Worm (Caenorhabditis elegans): ENCODE measurements around the gene C05B5.5.

C05B5.5 gene

DNA sequence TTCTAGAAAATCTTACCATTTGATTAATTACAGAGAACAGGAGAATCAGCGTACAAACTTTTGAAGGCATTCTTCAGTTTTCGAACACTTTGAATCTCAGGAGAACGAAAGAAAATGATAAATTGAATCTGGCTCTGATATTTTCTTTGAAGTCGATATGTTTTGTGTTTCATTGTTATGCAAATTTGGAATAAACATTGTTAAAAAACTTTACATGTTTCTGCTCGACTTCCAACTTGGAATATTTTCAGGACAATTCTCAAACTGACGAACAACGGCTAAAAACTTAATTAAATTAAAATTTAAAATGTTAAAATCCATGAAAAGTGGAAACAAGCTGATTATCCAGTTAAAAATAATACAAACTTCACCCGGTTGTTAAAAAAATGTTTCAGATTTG lies 12.8 kb upstream of the C05B5.5 start, which contains the start of gene C05B5.1:
Gene C05B5.1, minus strand, starts transcription at position 101 of the 400 bp plus-strand sequence.
- TF ChIP-seq W03F9.2 (tag; optimal IDR thresholded peaks at IDR 0.05), result no peak
- TF ChIP-seq dao-5 (tag; optimal IDR thresholded peaks at IDR 0.05), result no peak
- no peak for TF ChIP-seq him-1 (tag; optimal IDR thresholded peaks at IDR 0.05)

DNA sequence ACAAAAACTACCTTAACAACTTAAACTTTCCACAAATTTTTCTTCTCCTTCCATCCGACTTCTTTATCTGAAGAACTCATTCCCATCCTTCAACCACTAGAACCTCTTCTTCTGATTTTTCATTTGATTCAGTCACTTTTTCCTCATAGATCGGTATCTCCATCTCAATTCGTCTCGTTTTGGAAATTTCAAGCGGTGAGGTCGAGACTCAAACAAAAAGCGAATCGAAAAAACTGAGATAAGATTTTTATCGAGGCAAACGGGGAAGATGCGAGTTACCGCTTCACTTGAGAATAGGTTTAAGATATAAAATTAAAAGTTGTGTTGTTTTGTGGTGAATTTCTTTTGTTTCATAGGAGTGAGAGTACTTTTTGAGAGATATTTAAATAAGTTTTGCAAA lies 9.8 kb upstream of the C05B5.5 start:
- TF ChIP-seq dao-5 (tag; optimal IDR thresholded peaks at IDR 0.05) (no peak), him-1 (tag; optimal IDR thresholded peaks at IDR 0.05) (no peak), W03F9.2 (tag; optimal IDR thresholded peaks at IDR 0.05) (no peak)

DNA sequence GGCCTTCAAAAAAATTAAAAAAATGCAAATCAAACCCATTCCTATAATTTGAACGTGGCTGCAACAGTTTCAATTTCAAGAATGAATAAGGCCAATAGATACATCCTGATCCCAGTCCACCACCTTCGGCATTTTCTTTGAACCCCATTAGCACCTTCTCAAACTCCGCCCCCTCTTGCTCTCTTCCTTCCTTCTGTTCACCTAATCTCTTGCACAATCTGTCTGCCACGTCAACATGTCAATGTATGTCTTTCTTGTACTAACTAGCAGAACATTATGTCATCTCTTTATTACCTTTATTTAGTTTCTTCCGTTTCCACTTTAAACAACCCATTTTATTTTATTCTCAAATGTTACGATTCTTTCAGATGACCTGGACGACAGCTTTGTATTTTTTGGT lies 7.6 kb upstream of the C05B5.5 start, which contains the start of gene C05B5.4:
Gene C05B5.4, plus strand, starts transcription at position 351 of the 400 bp plus-strand sequence.
- TF ChIP-seq dao-5 (tag; optimal IDR thresholded peaks at IDR 0.05), result no peak
- no peak for TF ChIP-seq him-1 (tag; optimal IDR thresholded peaks at IDR 0.05)
- no peak for TF ChIP-seq W03F9.2 (tag; optimal IDR thresholded peaks at IDR 0.05)

DNA sequence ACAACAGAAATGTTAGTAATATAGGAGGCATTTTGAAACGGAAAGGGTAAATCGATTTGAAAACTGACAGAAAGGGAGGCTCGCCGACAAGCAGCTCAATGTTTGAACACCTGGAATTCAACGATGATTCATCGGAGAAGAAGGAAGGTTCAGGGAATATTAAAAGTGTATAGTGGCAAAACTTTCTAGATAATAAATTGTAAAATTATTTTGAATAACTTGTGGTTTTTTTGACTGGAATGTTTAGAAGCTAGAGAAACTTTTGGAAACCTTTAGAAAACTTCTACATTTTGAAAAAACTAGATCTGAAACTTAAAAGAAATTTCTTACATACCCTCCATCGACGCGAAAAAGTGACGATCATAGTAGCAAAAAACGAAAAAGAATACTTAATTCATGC lies 3.3 kb upstream of the C05B5.5 start, which contains the start of gene pqn-8:
Gene pqn-8, minus strand, starts transcription at position 101 of the 400 bp plus-strand sequence.
- TF ChIP-seq W03F9.2 (tag; optimal IDR thresholded peaks at IDR 0.05), result no peak
- no peak for TF ChIP-seq him-1 (tag; optimal IDR thresholded peaks at IDR 0.05)
- TF ChIP-seq dao-5 (tag; optimal IDR thresholded peaks at IDR 0.05), result no peak

DNA sequence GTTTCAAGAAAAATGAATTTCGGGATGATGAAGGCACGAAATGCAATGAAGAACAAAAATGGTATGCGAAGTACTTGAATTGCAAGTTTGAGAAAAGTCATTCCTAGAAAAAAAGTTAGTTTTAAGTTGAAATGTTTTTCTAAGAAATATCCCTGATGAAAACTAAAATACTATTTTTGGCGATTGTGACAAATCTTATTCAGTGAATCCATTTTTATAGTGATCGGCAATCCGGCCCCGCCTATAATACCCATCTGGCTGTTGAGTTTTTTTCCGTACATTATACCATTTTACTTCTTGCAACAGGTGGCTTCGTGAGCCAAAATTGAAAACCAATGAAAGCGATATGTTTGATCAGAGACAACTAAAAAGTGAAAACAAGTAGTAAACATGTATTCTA lies 1.9 kb upstream of the C05B5.5 start, which contains the start of gene C05B5.17:
Gene C05B5.17, minus strand, starts transcription at position 101 of the 400 bp plus-strand sequence.
- TF ChIP-seq W03F9.2 (tag; optimal IDR thresholded peaks at IDR 0.05) (no peak), him-1 (tag; optimal IDR thresholded peaks at IDR 0.05) (no peak), dao-5 (tag; optimal IDR thresholded peaks at IDR 0.05) (no peak)

DNA sequence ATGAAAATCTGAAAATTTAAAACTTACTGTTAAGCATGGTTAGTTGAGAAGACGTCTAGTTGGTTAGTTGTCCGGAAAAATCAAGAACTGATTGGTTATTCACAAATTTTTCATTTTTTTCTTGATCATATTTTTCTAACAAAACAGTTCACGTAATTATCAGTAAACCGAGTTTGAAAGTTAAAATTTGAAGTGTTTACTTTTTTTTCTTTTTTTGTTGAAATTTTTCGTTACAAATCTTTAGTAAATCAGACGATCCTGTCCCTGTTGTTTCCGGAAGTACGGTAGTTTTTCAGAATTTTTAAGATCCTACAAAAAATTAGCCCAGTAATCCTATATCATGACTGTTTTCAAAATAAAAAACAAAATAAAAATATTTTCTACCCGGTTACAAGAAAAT lies 732 bp upstream of the C05B5.5 start, which contains the start of gene C05B5.2:
Gene C05B5.2, minus strand, starts transcription at position 101 of the 400 bp plus-strand sequence.
- TF ChIP-seq W03F9.2 (tag; optimal IDR thresholded peaks at IDR 0.05), result no peak
- TF ChIP-seq dao-5 (tag; optimal IDR thresholded peaks at IDR 0.05), result no peak
- TF ChIP-seq him-1 (tag; optimal IDR thresholded peaks at IDR 0.05), result no peak

DNA sequence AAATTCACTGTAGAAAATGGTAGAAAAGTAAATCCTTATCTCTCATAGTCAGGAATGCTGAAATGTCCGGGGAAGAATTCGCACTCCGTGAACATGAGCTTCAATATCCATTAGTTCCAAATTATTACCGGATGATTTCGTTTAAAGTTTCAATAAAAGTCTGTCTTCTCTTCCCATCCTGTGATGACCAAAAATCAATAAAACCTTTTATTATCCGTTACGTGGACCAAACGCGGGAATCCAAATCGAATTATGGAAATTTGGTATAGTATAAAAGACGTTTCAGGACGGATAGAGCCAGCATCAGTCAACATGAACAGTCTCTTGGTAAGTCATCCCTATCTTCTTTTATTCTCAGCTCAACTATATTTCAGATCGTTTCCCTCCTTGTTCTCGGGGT lies 3.1 kb downstream of the C05B5.5 start, which contains the start of gene C05B5.11:
Gene C05B5.11, plus strand, starts transcription at position 301 of the 400 bp plus-strand sequence.
- TF ChIP-seq dao-5 (tag; optimal IDR thresholded peaks at IDR 0.05) (no peak), W03F9.2 (tag; optimal IDR thresholded peaks at IDR 0.05) (no peak), him-1 (tag; optimal IDR thresholded peaks at IDR 0.05) (no peak)

DNA sequence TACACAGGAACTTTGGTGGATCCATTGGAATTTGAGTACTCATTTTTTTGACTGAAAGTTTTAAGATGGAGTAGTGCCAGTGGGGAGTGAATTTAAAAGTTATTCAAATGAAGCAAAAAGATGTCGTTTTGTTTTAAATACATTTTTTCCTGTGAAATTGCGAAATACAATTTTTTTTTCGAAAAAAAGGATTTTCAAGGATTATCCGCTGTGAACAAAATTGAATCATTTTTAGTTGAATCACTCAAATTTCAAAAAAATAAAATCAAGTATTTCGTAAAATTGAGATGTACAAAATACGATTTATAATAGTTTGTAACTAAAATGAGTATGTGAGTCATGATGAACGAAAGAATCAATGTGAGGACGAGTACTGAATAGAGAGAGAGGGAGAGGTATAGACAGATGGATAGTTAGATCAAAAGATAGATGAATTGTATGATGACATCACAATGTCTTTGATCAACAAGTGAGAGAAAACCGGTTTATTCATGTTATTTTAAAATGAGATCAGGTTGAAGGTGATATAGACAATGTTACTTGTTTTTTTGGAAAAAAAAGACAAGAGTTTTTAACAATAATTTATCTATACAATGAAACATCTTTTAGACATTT lies 5.7 kb downstream of the C05B5.5 start, which contains the start of gene C05B5.8:
Gene C05B5.8, minus strand, starts transcription at position 51 of the 615 bp plus-strand sequence.
- no peak for TF ChIP-seq W03F9.2 (tag; optimal IDR thresholded peaks at IDR 0.05)
- TF ChIP-seq dao-5 (tag; optimal IDR thresholded peaks at IDR 0.05), result no peak
- TF ChIP-seq him-1 (tag; optimal IDR thresholded peaks at IDR 0.05), result no peak

DNA sequence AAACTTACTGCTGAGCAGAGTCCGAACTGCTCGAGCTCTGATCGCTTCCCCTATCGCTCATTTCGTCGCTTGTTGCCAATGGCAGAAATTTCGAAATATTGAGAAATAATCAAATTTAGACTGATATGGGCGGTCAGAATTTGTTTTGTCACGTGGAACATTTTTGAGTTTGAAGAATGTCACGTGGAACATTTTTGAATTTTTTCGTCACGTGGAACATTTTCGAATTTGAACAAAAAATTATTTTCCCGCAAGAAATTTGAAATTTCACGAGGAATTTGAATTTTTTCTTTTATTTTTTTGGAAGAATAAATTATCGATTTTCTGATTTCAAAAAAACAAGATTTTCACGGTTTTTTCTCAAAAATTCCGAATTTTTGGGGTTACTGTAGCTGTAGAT lies 9.0 kb downstream of the C05B5.5 start, which contains the start of gene fbxa-155:
Gene fbxa-155, minus strand, starts transcription at position 101 of the 400 bp plus-strand sequence.
- no peak for TF ChIP-seq him-1 (tag; optimal IDR thresholded peaks at IDR 0.05)
- TF ChIP-seq W03F9.2 (tag; optimal IDR thresholded peaks at IDR 0.05), result no peak
- TF ChIP-seq dao-5 (tag; optimal IDR thresholded peaks at IDR 0.05), result no peak

DNA sequence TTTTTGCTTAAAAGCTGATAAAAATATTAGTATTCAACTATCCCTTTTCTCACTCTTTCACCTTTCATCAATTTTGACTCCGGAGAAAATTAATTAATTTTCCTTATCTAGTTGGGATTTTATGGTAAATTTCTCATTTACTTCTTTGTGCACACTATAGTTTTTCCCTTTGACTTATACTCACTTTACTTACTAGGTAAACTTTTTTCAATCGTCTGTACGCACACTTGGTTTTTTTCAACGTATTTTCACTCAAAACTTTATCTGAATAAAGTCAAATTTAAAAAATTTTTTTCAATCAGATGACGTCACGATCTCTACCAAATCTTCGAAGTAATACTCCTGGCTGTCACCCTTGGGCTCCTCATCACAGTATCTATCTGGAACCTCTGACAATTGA lies 11.0 kb downstream of the C05B5.5 start, which contains the start of gene C05B5.16:
Gene C05B5.16, plus strand, starts transcription at position 301 of the 400 bp plus-strand sequence.
- no peak for TF ChIP-seq dao-5 (tag; optimal IDR thresholded peaks at IDR 0.05)
- TF ChIP-seq him-1 (tag; optimal IDR thresholded peaks at IDR 0.05), result no peak
- no peak for TF ChIP-seq W03F9.2 (tag; optimal IDR thresholded peaks at IDR 0.05)

DNA sequence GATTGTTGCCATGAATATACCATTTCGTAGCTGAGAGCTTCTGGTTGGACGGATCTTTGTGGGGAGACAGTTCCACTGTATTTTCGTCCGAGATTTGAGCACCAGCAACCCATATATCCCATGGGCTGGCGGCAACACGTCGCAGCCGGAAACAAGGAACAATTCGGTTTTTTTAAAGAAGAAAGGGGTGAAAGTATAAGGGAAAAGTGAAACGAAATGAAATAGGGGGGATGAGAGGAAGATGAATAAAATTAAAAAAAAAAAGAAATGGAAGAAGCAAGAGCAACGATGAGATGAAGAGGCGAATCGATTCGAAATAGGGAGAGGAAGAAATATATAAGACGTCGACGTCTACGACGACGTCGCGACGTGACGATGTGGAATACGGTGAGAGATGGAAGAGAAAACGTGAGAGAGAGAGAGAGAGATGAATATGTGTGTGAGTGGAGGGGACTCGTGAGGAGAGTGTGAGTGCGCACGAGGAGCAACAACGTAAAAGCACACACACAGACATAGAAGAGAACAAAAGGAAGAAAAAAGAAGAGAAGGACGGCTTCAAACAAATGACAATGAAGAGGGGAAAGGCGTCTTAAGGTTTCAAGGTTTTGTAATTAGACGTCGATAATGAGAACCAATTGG lies 15.4 kb downstream of the C05B5.5 start, which contains the start of gene rgs-1:
Gene rgs-1, minus strand, starts transcription at position 146 of the 639 bp plus-strand sequence.
- no peak for TF ChIP-seq dao-5 (tag; optimal IDR thresholded peaks at IDR 0.05)
- peak; percentile 68 for TF ChIP-seq him-1 (tag; optimal IDR thresholded peaks at IDR 0.05)
- peak; percentile 82 for TF ChIP-seq W03F9.2 (tag; optimal IDR thresholded peaks at IDR 0.05)

DNA sequence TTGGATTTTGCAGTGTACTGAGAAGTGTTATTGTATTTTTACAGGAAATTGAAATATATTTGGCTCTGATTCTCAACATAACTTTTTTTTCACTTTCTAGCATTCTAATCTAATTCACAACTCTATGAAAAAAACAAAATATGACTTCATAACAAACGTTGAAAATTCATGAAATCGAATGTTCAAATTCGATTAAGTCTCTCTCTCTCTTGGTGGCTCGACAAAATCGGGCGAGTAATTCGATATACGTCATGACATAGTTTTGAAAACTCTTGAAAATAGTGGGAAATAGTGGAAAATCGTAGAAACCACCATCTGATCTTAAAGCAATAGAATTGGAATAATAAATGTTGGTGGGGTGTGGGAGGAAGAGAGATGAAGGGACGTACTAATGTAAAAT lies 16.8 kb downstream of the C05B5.5 start:
- TF ChIP-seq him-1 (tag; optimal IDR thresholded peaks at IDR 0.05) (no peak), dao-5 (tag; optimal IDR thresholded peaks at IDR 0.05) (no peak), W03F9.2 (tag; optimal IDR thresholded peaks at IDR 0.05) (no peak)

DNA sequence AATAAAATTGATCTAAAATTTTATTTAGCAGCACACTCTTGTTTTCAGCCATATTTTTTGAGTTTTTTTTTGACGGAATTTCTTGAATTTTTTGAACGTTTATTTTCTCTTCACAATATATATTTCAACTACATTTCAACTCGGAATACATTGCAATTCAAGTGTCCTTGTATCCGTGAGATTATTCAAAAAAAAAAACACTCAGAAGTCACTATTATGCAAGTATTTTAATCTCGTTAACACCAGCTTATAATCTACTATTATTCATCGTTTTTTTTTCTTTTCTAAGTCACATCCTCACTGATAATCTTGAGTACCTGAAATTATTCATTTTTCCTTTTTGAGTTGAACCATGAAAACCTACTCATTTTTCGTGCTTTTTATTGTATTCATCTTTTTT lies 22.3 kb downstream of the C05B5.5 start, which contains the start of gene ins-21:
Gene ins-21, plus strand, starts transcription at position 301 of the 400 bp plus-strand sequence.
- TF ChIP-seq him-1 (tag; optimal IDR thresholded peaks at IDR 0.05) (no peak), dao-5 (tag; optimal IDR thresholded peaks at IDR 0.05) (no peak), W03F9.2 (tag; optimal IDR thresholded peaks at IDR 0.05) (no peak)

DNA sequence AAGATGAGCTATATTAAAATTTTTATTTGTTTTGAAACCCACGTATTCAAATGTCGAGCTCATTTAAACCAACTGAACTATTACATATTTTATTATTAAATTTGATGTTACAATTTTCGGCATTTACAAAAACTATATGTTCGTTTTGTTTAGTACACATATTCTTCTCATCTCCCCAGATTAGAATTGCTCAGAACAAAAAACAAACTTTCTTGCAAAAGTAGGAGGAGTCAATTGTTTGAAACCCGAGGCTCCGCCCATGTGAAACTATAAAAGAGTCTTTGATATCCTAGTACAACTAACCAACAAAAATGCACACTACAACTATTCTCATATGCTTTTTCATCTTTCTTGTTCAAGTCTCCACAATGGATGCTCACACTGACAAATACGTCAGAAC lies 24.8 kb downstream of the C05B5.5 start, which contains the start of gene ins-22:
Gene ins-22, plus strand, starts transcription at position 301 of the 400 bp plus-strand sequence.
- TF ChIP-seq him-1 (tag; optimal IDR thresholded peaks at IDR 0.05) (no peak), dao-5 (tag; optimal IDR thresholded peaks at IDR 0.05) (no peak), W03F9.2 (tag; optimal IDR thresholded peaks at IDR 0.05) (no peak)
